Worm (Caenorhabditis elegans) whole organism, L4 larva: ENCODE results near the gene F10G2.4.
"Not testable (repeated sequence)": the region's sequence is repeated elsewhere in the genome, so short reads cannot be mapped to it uniquely, and the experiment has no call there.

Experiments
- D1046.2 ChIP-seq: fragments of 200-800 bp; sonication (Bioruptor generic); IDR thresholded peaks from 2 replicates; pipeline ENCODE4 v1.3.6; 2022; ENCODE audit warnings: missing genetic modification characterization, missing compliant biosample characterization
- Y5F2A.4 ChIP-seq: fragments of 200-800 bp; sonication (Bioruptor generic); optimal IDR thresholded peaks from 2 replicates; lab custom pipeline; 2018; ENCODE audit warnings: mild to moderate bottlenecking, missing genetic modification characterization, missing compliant biosample characterization
- hif-1 ChIP-seq, 2 experiments: sonication (generic microtip); optimal IDR thresholded peaks; 2 replicates each; lab custom pipeline; 2016 to 2017; ENCODE audit warnings: missing compliant biosample characterization in 2 of 2, missing genetic modification characterization in 2 of 2, missing genetic modification reagents in 2 of 2, missing genotype in 2 of 2, mild to moderate bottlenecking in 1 of 2
- lin-13 ChIP-seq: fragments of 150-350 bp; optimal IDR thresholded peaks from 2 replicates; lab custom pipeline; 2014; ENCODE audit warnings: missing biosample characterization, missing genetic modification reagents, missing genetic modification characterization
- nhr-28 ChIP-seq: fragments of 150-350 bp; optimal IDR thresholded peaks from 2 replicates; lab custom pipeline; 2014; ENCODE audit warnings: missing biosample characterization, missing genetic modification characterization
- pha-4 ChIP-seq, 2 experiments: fragments of 150-350 bp in 1 of 2; fragments of 200-800 bp in 1 of 2; sonication (Bioruptor generic) in 1 of 2; IDR thresholded peaks in 1 of 2; optimal IDR thresholded peaks in 1 of 2; 2 replicates each; pipeline versions ENCODE4 v1.3.6 to Lab custom; 2014 to 2022; ENCODE audit warnings: missing genetic modification characterization in 2 of 2, missing genetic modification reagents in 2 of 2, missing biosample characterization in 1 of 2, missing compliant biosample characterization in 1 of 2
- unc-39 ChIP-seq: sonication (generic microtip); optimal IDR thresholded peaks from 2 replicates; lab custom pipeline; 2017; ENCODE audit warnings: missing biosample characterization, missing genetic modification characterization

DNA sequence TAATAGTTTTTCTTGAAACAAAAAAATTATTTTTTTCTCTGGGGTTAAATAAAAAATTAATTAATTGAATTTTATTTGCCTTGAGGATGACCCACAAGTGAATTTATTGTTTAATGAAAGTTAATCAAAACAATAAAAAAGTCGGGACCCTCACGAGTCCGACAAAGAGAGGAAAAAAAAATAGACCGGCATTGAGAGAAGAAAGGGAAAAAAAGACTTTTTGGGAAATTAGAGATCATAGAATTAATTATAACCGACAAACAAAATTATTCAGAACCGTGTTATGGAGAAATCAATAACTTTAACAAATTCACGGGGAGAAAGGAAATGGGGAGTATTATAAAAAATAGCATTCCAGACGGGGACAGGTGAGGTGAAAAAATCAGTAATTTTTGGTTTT lies 10.2 kb downstream of the F10G2.4 start, which contains the start of gene F10G2.7:
- not testable (repeated sequence) for TF ChIP-seq hif-1 (tag; optimal IDR thresholded peaks at IDR 0.05; lab: Kevin White, UChicago); D1046.2 (GFP tag; lab: Robert Waterston, UW); lin-13 (GFP tag; lab: Kevin White, UChicago); unc-39; pha-4 (GFP tag; IDR thresholded peaks at IDR 0.05; lab: Robert Waterston, UW); pha-4 (tag; optimal IDR thresholded peaks at IDR 0.05; lab: Kevin White, UChicago); nhr-28 (tag; lab: Kevin White, UChicago); Y5F2A.4 (GFP tag; lab: Kevin White, UChicago)
